Worm (Caenorhabditis elegans) whole organism, early embryonic: ENCODE measurements around the gene abhd-12.

Source experiments
- ama-1 ChIP-seq: fragments of 150-350 bp; optimal IDR thresholded peaks from 2 replicates; lab custom pipeline; 2014
- hmbx-1 ChIP-seq: sonication (generic microtip); optimal IDR thresholded peaks from 2 replicates; lab custom pipeline; 2016; ENCODE audit warnings: mild to moderate bottlenecking, missing genetic modification characterization, missing compliant biosample characterization
- pes-1 ChIP-seq: fragments of 200-800 bp; sonication (Bioruptor generic); IDR thresholded peaks from 2 replicates; pipeline ENCODE4 v1.3.6; 2022; ENCODE audit warnings: missing genetic modification reagents, missing genetic modification characterization, missing compliant biosample characterization
- sea-1 ChIP-seq: fragments of 200-800 bp; sonication (Bioruptor generic); conservative IDR thresholded peaks from 2 replicates; pipeline ENCODE4 v1.3.6; 2022; ENCODE audit warnings: missing genetic modification characterization, missing compliant biosample characterization

Gene abhd-12

ce11 chrV:8034811-8035210 is 51.1 kb downstream of the abhd-12 start, which contains the start of gene algn-12:
TSS of gene algn-12 (plus strand) at chrV:8035111.
- no peak for TF ChIP-seq pes-1 (GFP tag; lab: Robert Waterston, UW)
- TF ChIP-seq sea-1 (GFP tag; lab: Robert Waterston, UW), result no peak
- no peak for TF ChIP-seq hmbx-1 (tag; lab: Kevin White, UChicago)
- TF ChIP-seq ama-1, result no peak
